Fruit fly (Drosophila melanogaster): ENCODE results near the gene CG17075.

DNA sequence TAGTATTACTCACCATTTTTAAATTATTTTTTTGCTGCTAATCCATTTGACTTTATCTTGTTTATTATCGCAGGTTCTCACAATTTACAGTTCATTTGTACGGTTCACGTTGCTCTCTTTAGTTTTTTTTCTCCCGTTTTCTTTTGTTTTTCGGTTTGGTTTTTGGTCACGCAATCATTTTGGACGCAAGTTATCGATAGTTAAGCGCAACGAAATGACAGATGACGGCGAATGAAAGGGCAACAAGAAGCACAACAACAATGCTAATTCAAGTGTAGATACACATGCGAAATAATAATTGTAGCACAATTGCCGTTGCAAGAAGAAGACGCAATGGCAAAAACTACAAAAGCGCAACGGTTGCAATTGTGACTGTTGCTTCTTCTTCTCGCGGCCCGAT is 18.7 kb downstream of the CG17075 start:
- TF ChIP-seq CG3919 (GFP tag; optimal IDR thresholded peaks at IDR 0.05): no peak
- TF ChIP-seq cyc (GFP tag; optimal IDR thresholded peaks at IDR 0.05): no peak
- TF ChIP-seq CG32006 (GFP tag; optimal IDR thresholded peaks at IDR 0.05): no peak
